Worm (Caenorhabditis elegans): ENCODE results near the gene srh-245.
A peak's percentile ranks its signal among the peaks of the same experiment; 100 is the strongest.

The srh-245 gene

DNA sequence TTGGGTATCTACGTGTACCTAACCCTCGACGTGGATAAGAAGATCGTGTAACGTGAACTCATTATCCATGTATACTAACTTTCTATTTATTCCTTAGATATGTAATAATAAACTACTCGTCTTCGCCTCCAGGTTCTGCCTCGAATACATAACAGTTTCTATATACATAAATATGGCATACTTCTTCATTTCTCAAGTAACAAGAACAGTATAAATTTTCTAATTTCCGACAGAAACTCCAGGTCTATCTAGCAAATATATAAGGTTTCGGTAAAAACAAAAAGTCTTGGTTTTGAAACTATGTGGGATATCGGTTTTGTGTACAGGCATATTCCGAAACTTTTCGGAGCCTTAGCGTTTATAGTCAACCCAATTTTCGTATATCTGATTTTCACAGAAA lies 17.4 kb downstream of the srh-245 start, which contains the start of gene srj-37:
Gene srj-37 (plus strand): TSS at position 301 of the 400 bp plus-strand sequence.
- TF ChIP-seq nhr-76 (tag; optimal IDR thresholded peaks at IDR 0.05) (no peak), cey-2 (tag; optimal IDR thresholded peaks at IDR 0.05; ENCODE audit: borderline replicate concordance, insufficient read depth) (no peak), fkh-10 (GFP tag; optimal IDR thresholded peaks at IDR 0.05) (no peak), hlh-30 (tag; optimal IDR thresholded peaks at IDR 0.05; ENCODE audit: insufficient read depth) (no peak), lsy-2 (tag; optimal IDR thresholded peaks at IDR 0.05) (no peak), ceh-20 (GFP tag; IDR thresholded peaks at IDR 0.05) (no peak), gei-8 (GFP tag; optimal IDR thresholded peaks at IDR 0.05) (no peak)

DNA sequence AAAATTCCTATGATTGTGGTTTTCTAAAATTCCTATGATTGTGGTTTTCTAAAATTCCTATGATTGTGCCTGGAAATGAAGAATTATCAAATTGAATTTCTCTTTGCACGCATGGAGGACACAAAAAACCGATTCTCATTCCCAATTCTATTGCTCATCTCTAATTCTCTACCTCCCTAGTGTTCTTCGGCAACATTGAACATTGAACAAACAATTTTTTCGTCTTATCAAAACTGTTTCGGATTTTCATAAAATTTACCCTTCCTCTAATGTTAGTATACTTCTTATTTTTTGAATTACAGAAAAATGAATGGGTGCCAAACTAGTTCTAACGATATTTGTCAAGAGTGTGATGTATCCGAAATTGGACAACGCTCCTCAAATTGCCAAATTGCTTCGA lies 19.4 kb downstream of the srh-245 start, which contains the start of gene pals-31:
Gene pals-31 (plus strand): TSS at position 301 of the 400 bp plus-strand sequence.
- no peak for TF ChIP-seq egl-43 (GFP tag; IDR thresholded peaks at IDR 0.05)
- no peak for TF ChIP-seq F44E2.7 (GFP tag; IDR thresholded peaks at IDR 0.05)
- TF ChIP-seq lin-29 (GFP tag; IDR thresholded peaks at IDR 0.05): no peak
- no peak for TF ChIP-seq dmd-6 (GFP tag; IDR thresholded peaks at IDR 0.05)
- no peak for TF ChIP-seq D1046.2 (GFP tag; IDR thresholded peaks at IDR 0.05)
- TF ChIP-seq zfp-3 (GFP tag; conservative IDR thresholded peaks at IDR 0.05): no peak

DNA sequence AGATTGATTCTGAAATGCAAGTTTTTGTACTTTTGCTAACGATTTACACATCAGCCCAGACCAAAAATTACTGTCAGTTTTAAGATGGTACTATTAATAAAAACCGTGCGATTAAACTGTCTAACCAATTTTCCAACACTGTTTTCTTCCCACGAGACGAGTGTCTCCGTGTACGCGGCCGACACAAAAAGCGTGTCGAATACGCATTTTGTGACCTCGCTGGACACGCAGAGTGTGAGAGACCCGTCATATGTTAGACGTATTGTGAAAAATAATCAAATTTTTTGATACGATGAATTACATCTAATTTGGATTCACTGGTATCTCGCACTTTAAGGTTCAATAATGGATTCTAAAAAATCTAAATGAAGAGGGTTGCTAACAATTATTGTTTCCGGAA lies 20.1 kb downstream of the srh-245 start:
- TF ChIP-seq hif-1 (tag; optimal IDR thresholded peaks at IDR 0.05) (peak in 1 of 2 experiments; percentile 4), hmg-1.1 (GFP tag; IDR thresholded peaks at IDR 0.05) (0 out of 2 replicates have a peak, but pooled peaks have one; percentile 16), mep-1 (tag; optimal IDR thresholded peaks at IDR 0.05) (peak; percentile 5), mdl-1 (tag; optimal IDR thresholded peaks at IDR 0.05) (peak; percentile 15 to 74), spr-3 (GFP tag; optimal IDR thresholded peaks at IDR 0.05) (no peak), mes-2 (tag; optimal IDR thresholded peaks at IDR 0.05; ENCODE audit: poor library complexity, severe bottlenecking) (peak; percentile 33), nhr-28 (tag; optimal IDR thresholded peaks at IDR 0.05) (peak; percentile 98), spr-1 (tag; optimal IDR thresholded peaks at IDR 0.05) (no peak), duxl-1 (tag; optimal IDR thresholded peaks at IDR 0.05; ENCODE audit: poor library complexity) (peak; percentile 51), hlh-11 (tag; optimal IDR thresholded peaks at IDR 0.05) (peak; percentile 84), dmd-6 (GFP tag; IDR thresholded peaks at IDR 0.05) (peak; percentile 61; the same call in 1 of the 2 replicates), mxl-3 (GFP tag; optimal IDR thresholded peaks at IDR 0.05) (peak; percentile 78), nhr-77 (tag; optimal IDR thresholded peaks at IDR 0.05) (peak; percentile 85), dve-1 (tag; optimal IDR thresholded peaks at IDR 0.05; ENCODE audit: insufficient read depth) (peak; percentile 66), daf-12 (tag; optimal IDR thresholded peaks at IDR 0.05) (no peak), pqm-1 (tag; optimal IDR thresholded peaks at IDR 0.05) (peak; percentile 66), lim-7 (GFP tag; IDR thresholded peaks at IDR 0.05) (no peak), skn-1 (tag; optimal IDR thresholded peaks at IDR 0.05) (no peak), hlh-30 (tag; optimal IDR thresholded peaks at IDR 0.05; ENCODE audit: insufficient read depth) (peak; percentile 87), nhr-48 (tag; optimal IDR thresholded peaks at IDR 0.05) (peak; percentile 19), daf-16 (GFP tag; optimal IDR thresholded peaks at IDR 0.05) (no peak), daf-16 (tag; optimal IDR thresholded peaks at IDR 0.05) (peak; percentile 40), lsy-2 (tag; optimal IDR thresholded peaks at IDR 0.05) (peak in 1 of 2 experiments; percentile 2)

DNA sequence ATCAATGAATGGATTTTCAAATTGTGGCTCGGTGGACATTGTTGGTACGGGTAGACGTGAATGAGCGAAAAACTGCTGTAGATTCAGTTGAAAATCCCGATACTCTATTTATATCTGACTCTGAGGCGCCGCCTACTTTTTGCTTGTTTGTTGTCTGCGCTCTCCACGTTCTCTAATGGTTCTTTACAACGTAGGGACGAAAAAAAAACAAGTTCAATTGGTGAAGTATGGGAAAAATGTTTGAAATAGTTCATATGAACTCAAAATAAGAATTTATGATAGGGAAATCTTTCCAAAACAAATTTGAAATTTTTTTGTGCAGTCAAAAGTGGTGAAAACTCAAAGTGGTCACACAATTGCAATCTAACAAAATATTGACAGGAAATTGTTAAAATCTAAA lies 20.9 kb downstream of the srh-245 start, which contains the start of gene F48G7.10:
Gene F48G7.10 (minus strand): TSS at position 101 of the 400 bp plus-strand sequence.
- TF ChIP-seq ceh-28 (tag; optimal IDR thresholded peaks at IDR 0.05) (no peak), aly-2 (tag; optimal IDR thresholded peaks at IDR 0.05) (no peak), madf-9 (GFP tag; conservative IDR thresholded peaks at IDR 0.05) (no peak), rbr-2 (tag; optimal IDR thresholded peaks at IDR 0.05) (no peak), fkh-10 (GFP tag; optimal IDR thresholded peaks at IDR 0.05) (no peak), tag-97 (GFP tag; IDR thresholded peaks at IDR 0.05) (no peak), dve-1 (tag; optimal IDR thresholded peaks at IDR 0.05; ENCODE audit: insufficient read depth) (no peak), ZK337.2 (GFP tag; IDR thresholded peaks at IDR 0.05) (no peak), nhr-11 (tag; optimal IDR thresholded peaks at IDR 0.05) (no peak), ctbp-1 (GFP tag; IDR thresholded peaks at IDR 0.05) (no peak), nhr-111 (GFP tag; optimal IDR thresholded peaks at IDR 0.05) (no peak), pqm-1 (tag; optimal IDR thresholded peaks at IDR 0.05) (no peak)

Measured in whole organism, L4 larva.